Fruit fly (Drosophila melanogaster): ENCODE results near the gene ttm50.

Gene ttm50

DNA sequence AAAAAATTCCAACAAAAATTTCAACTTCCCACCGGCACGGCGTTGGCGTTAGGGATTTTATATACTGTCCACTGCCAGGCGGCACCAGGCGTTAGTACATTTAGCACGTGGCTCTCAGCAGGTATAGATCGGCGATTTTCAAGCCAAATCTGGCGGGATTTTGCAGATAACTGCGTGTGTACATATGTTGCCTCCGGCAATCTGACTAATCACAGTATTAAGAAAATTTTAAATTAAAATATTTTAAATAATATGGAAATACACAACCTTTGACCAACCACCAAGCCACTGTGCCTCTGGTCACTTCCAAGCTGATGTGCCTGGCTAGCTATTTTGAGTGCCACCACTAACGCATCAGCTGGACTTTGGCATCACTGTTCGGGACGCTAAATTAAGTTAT lies at the start of gene ttm50, which contains the start of gene CG2712:
ttm50 (minus strand) TSS at position 64 of the 400 bp plus-strand sequence.
CG2712 (plus strand) TSS at position 343 of the 400 bp plus-strand sequence.
- no peak for TF ChIP-seq rn (GFP tag; IDR thresholded peaks at IDR 0.05)
- TF ChIP-seq CG4496 (GFP tag; IDR thresholded peaks at IDR 0.05) = peak; percentile 61; the same call in 2 of the 3 replicates
- TF ChIP-seq CG8159 (tag; optimal IDR thresholded peaks at IDR 0.05) = peak; percentile 61
- no peak for TF ChIP-seq CG12605 (GFP tag; IDR thresholded peaks at IDR 0.05)
- no peak for TF ChIP-seq CG10348 (GFP tag; IDR thresholded peaks at IDR 0.05)
- peak; percentile 16 for TF ChIP-seq CG9948 (tag; optimal IDR thresholded peaks at IDR 0.05)
- TF ChIP-seq CG15710 (tag; optimal IDR thresholded peaks at IDR 0.05) = peak; percentile 59
- TF ChIP-seq CG14655 (GFP tag; optimal IDR thresholded peaks at IDR 0.05) = no peak
- peak; percentile 40 for TF ChIP-seq CG34367 (tag; optimal IDR thresholded peaks at IDR 0.05)
- TF ChIP-seq Snoo (tag; optimal IDR thresholded peaks at IDR 0.05) = no peak
- no peak for TF ChIP-seq CG8301 (tag; optimal IDR thresholded peaks at IDR 0.05)
- TF ChIP-seq CG32121 (GFP tag; IDR thresholded peaks at IDR 0.05) = no peak; the same call in 1 of the 2 replicates
- peak; percentile 52; the same call in 1 of the 3 replicates for TF ChIP-seq fd96Ca (GFP tag; IDR thresholded peaks at IDR 0.05)
- no peak for TF ChIP-seq Ets98B (GFP tag; IDR thresholded peaks at IDR 0.05)
- TF ChIP-seq CG17806 (tag; optimal IDR thresholded peaks at IDR 0.05) = peak; percentile 19

DNA sequence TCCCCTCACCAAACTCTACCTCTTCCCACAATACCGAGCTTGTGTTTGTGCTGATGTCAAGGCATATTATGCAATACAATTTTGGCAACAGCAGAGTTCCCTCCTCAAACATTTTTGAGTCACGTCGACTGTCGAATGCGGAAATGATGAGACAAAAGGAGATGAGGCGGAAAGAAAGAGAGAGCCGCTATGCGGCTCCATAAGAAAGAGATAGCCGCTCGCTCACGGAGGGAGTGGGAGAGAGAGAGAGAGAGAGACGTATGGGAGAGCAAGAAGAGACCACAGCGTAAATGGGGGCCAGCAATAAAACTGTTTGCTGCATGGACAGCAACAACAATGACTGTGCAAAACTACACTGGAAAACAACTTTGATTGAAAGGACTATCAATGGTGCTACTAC lies 33.5 kb upstream of the ttm50 start:
- TF ChIP-seq CG17806 (tag; optimal IDR thresholded peaks at IDR 0.05) (no peak), CG32121 (GFP tag; IDR thresholded peaks at IDR 0.05) (no peak), Pif1A (GFP tag; optimal IDR thresholded peaks at IDR 0.05) (no peak), CG12605 (GFP tag; IDR thresholded peaks at IDR 0.05) (no peak), CG9948 (tag; optimal IDR thresholded peaks at IDR 0.05) (no peak), CG34367 (tag; optimal IDR thresholded peaks at IDR 0.05) (no peak), D1 (tag; optimal IDR thresholded peaks at IDR 0.05) (no peak), CG8159 (tag; optimal IDR thresholded peaks at IDR 0.05) (no peak), gl (tag; optimal IDR thresholded peaks at IDR 0.05) (no peak), CG10348 (GFP tag; IDR thresholded peaks at IDR 0.05) (no peak), CG13204 (GFP tag; optimal IDR thresholded peaks at IDR 0.05) (no peak), rn (GFP tag; IDR thresholded peaks at IDR 0.05) (no peak), CG8301 (tag; optimal IDR thresholded peaks at IDR 0.05) (no peak), CG15710 (tag; optimal IDR thresholded peaks at IDR 0.05) (no peak), CG14655 (GFP tag; optimal IDR thresholded peaks at IDR 0.05) (no peak), fd96Ca (GFP tag; IDR thresholded peaks at IDR 0.05) (no peak), Pif1B (GFP tag; optimal IDR thresholded peaks at IDR 0.05) (no peak), EcR (GFP tag; optimal IDR thresholded peaks at IDR 0.05) (no peak)

DNA sequence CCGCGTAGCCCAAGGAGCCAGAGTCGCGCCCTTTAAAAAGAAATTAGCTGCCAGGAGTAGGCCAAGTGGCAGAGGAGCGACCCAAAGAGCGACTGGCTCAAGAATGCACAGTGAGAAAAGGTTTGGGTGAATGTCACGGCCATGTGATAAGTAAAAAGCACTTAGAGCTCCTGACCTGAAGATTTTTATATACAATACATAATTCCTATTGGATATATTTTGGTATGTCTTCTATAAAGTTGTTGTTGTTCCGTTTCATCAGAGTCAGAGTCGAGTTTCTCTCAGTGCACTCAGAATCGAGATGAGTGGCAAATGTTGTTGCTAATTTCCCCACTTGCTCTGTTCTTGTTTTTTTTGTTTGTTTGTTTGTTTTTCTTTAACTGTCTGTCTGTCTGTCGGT lies 29.2 kb upstream of the ttm50 start:
- TF ChIP-seq CG14655 (GFP tag; optimal IDR thresholded peaks at IDR 0.05) = peak; percentile 6
- TF ChIP-seq CG9948 (tag; optimal IDR thresholded peaks at IDR 0.05) = no peak
- no peak for TF ChIP-seq CG34367 (tag; optimal IDR thresholded peaks at IDR 0.05)
- no peak for TF ChIP-seq Pif1B (GFP tag; optimal IDR thresholded peaks at IDR 0.05)
- peak; percentile 23; the same call in 1 of the 3 replicates for TF ChIP-seq CG4496 (GFP tag; IDR thresholded peaks at IDR 0.05)
- TF ChIP-seq CG10348 (GFP tag; IDR thresholded peaks at IDR 0.05) = no peak
- TF ChIP-seq fd96Ca (GFP tag; IDR thresholded peaks at IDR 0.05) = 0 out of 3 replicates have a peak, but pooled peaks have one; percentile 43
- TF ChIP-seq gl (tag; optimal IDR thresholded peaks at IDR 0.05) = no peak
- TF ChIP-seq CG8159 (tag; optimal IDR thresholded peaks at IDR 0.05) = peak; percentile 22

DNA sequence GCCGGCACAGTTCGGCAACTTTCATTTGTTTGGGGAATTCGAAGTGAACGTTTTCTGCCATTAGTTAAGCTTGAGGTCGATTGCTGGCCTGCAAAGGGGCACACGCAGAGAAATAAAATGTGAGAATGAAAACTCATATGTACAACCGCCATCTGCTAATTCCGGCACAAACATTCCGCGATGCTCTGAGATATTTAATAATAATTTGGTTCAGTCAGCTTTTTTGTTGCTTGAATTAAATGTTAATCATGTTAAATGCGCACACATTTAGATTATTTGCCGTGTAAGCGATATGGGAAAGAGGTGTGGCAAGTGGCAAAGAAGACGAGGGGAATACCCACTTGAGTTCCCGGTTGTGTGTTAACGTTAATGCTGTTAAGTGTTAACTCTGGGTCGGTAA lies 25.4 kb upstream of the ttm50 start:
- TF ChIP-seq EcR (GFP tag; optimal IDR thresholded peaks at IDR 0.05) = no peak

DNA sequence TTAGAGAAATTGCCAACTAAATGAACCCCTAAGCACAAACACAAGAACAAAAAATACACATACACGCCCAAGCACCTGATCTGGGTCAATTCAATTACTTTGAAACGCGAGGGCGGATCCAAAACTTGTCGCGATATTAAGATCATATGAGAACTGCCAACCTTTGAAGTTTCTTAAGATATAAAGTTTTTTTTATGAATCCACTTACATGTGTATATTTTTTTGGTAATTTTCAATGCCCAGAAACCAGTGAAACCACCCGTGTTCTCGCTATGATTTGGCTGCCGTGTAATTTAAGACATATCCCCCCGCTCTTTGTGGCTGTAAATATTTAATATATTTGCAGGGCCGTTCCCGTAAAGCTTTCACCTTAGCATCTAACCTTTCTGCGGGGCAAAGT lies 17.7 kb upstream of the ttm50 start:
- TF ChIP-seq D1 (tag; optimal IDR thresholded peaks at IDR 0.05) = no peak
- no peak for TF ChIP-seq fd96Ca (GFP tag; IDR thresholded peaks at IDR 0.05)
- no peak for TF ChIP-seq rn (GFP tag; IDR thresholded peaks at IDR 0.05)
- no peak for TF ChIP-seq CG10348 (GFP tag; IDR thresholded peaks at IDR 0.05)
- no peak for TF ChIP-seq Ets98B (GFP tag; IDR thresholded peaks at IDR 0.05)
- TF ChIP-seq CG8301 (tag; optimal IDR thresholded peaks at IDR 0.05) = no peak

DNA sequence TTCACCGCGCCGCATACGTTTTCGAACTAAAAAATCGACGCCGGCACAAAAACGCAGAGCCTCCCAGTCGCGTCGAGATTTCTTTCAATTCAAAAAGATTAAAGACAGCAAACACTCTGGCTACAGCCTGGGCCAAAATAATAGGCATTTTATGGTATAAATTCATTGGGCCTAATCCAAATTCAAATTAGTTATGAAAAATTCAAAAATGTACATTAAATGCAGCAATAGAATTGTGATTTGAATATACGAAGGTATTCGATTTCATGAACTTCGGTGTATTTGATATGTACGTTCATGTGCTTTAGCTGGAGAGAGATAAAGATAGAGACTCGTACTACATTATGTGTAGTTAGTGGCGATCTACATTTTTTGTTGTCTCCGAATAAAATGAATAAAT lies 12.1 kb upstream of the ttm50 start, which contains the start of gene Syx4:
Syx4 (minus strand) TSS at position 35 of the 400 bp plus-strand sequence.
- peak; percentile 79 for TF ChIP-seq Snoo (tag; optimal IDR thresholded peaks at IDR 0.05)
- TF ChIP-seq CG32121 (GFP tag; IDR thresholded peaks at IDR 0.05) = peak; percentile 94
- peak; percentile 96 for TF ChIP-seq CG12605 (GFP tag; IDR thresholded peaks at IDR 0.05)
- TF ChIP-seq CG9948 (tag; optimal IDR thresholded peaks at IDR 0.05) = peak; percentile 82
- TF ChIP-seq CG8301 (tag; optimal IDR thresholded peaks at IDR 0.05) = peak; percentile 87
- peak; percentile 91 for TF ChIP-seq fd96Ca (GFP tag; IDR thresholded peaks at IDR 0.05)
- peak; percentile 96 for TF ChIP-seq Ets98B (GFP tag; IDR thresholded peaks at IDR 0.05)
- TF ChIP-seq gl (tag; optimal IDR thresholded peaks at IDR 0.05) = peak; percentile 78
- peak; percentile 64 for TF ChIP-seq D1 (tag; optimal IDR thresholded peaks at IDR 0.05)
- TF ChIP-seq CG13204 (GFP tag; optimal IDR thresholded peaks at IDR 0.05) = peak; percentile 30
- TF ChIP-seq CG15710 (tag; optimal IDR thresholded peaks at IDR 0.05) = peak; percentile 90
- peak; percentile 90 for TF ChIP-seq CG8159 (tag; optimal IDR thresholded peaks at IDR 0.05)
- peak; percentile 92 for TF ChIP-seq Pif1B (GFP tag; optimal IDR thresholded peaks at IDR 0.05)
- TF ChIP-seq EcR (GFP tag; optimal IDR thresholded peaks at IDR 0.05) = no peak
- TF ChIP-seq CG10348 (GFP tag; IDR thresholded peaks at IDR 0.05) = peak; percentile 76
- TF ChIP-seq CG34367 (tag; optimal IDR thresholded peaks at IDR 0.05) = peak; percentile 89
- peak; percentile 86 for TF ChIP-seq rn (GFP tag; IDR thresholded peaks at IDR 0.05)
- peak; percentile 89 for TF ChIP-seq CG14655 (GFP tag; optimal IDR thresholded peaks at IDR 0.05)
- TF ChIP-seq CG4496 (GFP tag; IDR thresholded peaks at IDR 0.05) = peak; percentile 98
- peak; percentile 88 for TF ChIP-seq CG17806 (tag; optimal IDR thresholded peaks at IDR 0.05)
- peak; percentile 91 for TF ChIP-seq Pif1A (GFP tag; optimal IDR thresholded peaks at IDR 0.05)

Data from whole organism, pupa.